Worm (Caenorhabditis elegans): ENCODE data around the gene ntl-2.

Gene ntl-2

ce11 chrII:4328716-4329115, 47.5 kb downstream of the ntl-2 start, which contains the start of gene H20J04.4 (continued):
- TF ChIP-seq F57C9.4 (tag; optimal IDR thresholded peaks at IDR 0.05) (no peak), hrde-1 (tag; optimal IDR thresholded peaks at IDR 0.05; ENCODE audit: borderline replicate concordance) (no peak), cebp-2 (GFP tag; IDR thresholded peaks at IDR 0.05) (no peak), snpc-4 (GFP tag; optimal IDR thresholded peaks at IDR 0.05) (no peak), snpc-4 (tag; optimal IDR thresholded peaks at IDR 0.05) (no peak), akir-1 (GFP tag; optimal IDR thresholded peaks at IDR 0.05) (no peak)

- TF ChIP-seq ekl-4 (GFP tag; IDR thresholded peaks at IDR 0.05) (no peak), ama-1 (optimal IDR thresholded peaks at IDR 0.05) (no peak), ama-1 (GFP tag; optimal IDR thresholded peaks at IDR 0.05) (no peak), repo-1 (tag; optimal IDR thresholded peaks at IDR 0.05) (no peak), ets-4 (GFP tag; optimal IDR thresholded peaks at IDR 0.05) (no peak), zim-3 (tag; optimal IDR thresholded peaks at IDR 0.05) (no peak), F10E7.11 (tag; optimal IDR thresholded peaks at IDR 0.05) (no peak), madf-10 (tag; optimal IDR thresholded peaks at IDR 0.05) (no peak), madf-3 (GFP tag; IDR thresholded peaks at IDR 0.05) (no peak), pha-4 (tag; optimal IDR thresholded peaks at IDR 0.05) (no peak), aptf-2 (GFP tag; conservative IDR thresholded peaks at IDR 0.05) (no peak), K11D2.4 (GFP tag; IDR thresholded peaks at IDR 0.05) (no peak), attf-6 (GFP tag; IDR thresholded peaks at IDR 0.05) (no peak), ztf-26 (tag; optimal IDR thresholded peaks at IDR 0.05) (no peak), C17E4.6 (GFP tag; IDR thresholded peaks at IDR 0.05) (no peak), ZK185.1 (tag; optimal IDR thresholded peaks at IDR 0.05; ENCODE audit: poor library complexity, severe bottlenecking) (no peak), B0035.1 (tag; optimal IDR thresholded peaks at IDR 0.05) (no peak)
These were observed 49.8 kb downstream of the ntl-2 start, which contains the start of gene pfd-2 for ce11 chrII:4326420-4326819. Gene pfd-2, plus strand, starts transcription at chrII:4326720.

DNA sequence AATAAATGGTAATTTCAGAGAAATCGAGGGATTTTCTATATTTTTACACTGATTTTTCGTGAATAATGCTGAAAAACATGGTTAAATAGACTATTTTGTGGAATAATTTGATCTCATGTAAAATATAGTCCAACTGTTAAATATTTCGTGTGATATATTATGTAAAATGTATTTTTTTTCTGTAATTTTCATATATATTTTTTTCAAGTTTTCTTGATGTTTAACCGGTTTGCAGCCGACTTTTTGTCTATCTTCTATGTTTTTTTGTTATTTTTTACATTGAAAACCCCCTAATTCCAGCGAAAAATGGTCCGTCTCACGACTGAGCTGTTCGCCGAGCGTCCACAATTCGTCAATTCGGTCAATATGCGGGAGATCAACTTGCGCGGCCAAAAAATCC, 52.2 kb downstream of the ntl-2 start, which contains the start of gene mog-2:
Gene mog-2 (plus strand): TSS at position 301 of the 400 bp plus-strand sequence.
- no peak for TF ChIP-seq T07F8.4 (tag; optimal IDR thresholded peaks at IDR 0.05)
- TF ChIP-seq tbx-9 (tag; optimal IDR thresholded peaks at IDR 0.05; ENCODE audit: borderline replicate concordance): no peak
- no peak for TF ChIP-seq tlf-1 (GFP tag; optimal IDR thresholded peaks at IDR 0.05)
- TF ChIP-seq F57A8.1 (GFP tag; optimal IDR thresholded peaks at IDR 0.05): no peak
- TF ChIP-seq nfyb-1 (GFP tag; IDR thresholded peaks at IDR 0.05): no peak
- TF ChIP-seq dpl-1 (GFP tag; optimal IDR thresholded peaks at IDR 0.05): no peak
- no peak for TF ChIP-seq cebp-1 (GFP tag; IDR thresholded peaks at IDR 0.05)
- no peak for TF ChIP-seq cebp-1 (tag; optimal IDR thresholded peaks at IDR 0.05)

DNA sequence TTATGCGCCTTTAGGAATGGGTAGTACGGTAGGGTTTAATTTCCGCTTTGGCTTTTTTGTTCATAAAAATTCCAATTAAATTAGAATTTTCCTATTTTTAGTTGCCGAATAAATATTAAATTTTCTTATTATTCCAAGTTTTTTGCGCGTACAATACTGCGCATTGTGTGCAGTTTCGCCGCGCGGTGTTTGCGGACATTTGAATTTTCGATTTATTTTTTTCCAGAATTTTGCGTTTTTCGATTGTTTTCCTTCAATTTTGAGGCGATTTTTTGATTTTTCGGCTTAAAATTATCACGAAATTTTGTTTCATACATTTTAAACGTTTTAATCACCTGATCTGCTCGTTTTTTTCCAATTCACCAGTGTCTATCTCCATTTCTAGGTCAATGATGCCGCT, 53.4 kb downstream of the ntl-2 start, which contains the start of gene H20J04.6:
Gene H20J04.6 (plus strand): TSS at position 386 of the 400 bp plus-strand sequence.
- peak; percentile 19 for TF ChIP-seq lsl-1 (GFP tag; optimal IDR thresholded peaks at IDR 0.05)
- TF ChIP-seq B0035.1 (tag; optimal IDR thresholded peaks at IDR 0.05): no peak
- TF ChIP-seq lin-54 (GFP tag; optimal IDR thresholded peaks at IDR 0.05): peak; percentile 13
- TF ChIP-seq madf-6 (GFP tag; IDR thresholded peaks at IDR 0.05): peak; percentile 27; the same call in 1 of the 2 replicates
- peak; percentile 10 for TF ChIP-seq snpc-1.3 (tag; optimal IDR thresholded peaks at IDR 0.05; ENCODE audit: insufficient read depth)

Measured in whole organism, young adult.